Fruit fly (Drosophila melanogaster) whole organism, embryonic: ENCODE measurements around the gene CG14221.

Source experiments
- Aef1 ChIP-seq: fragments of 200-800 bp; sonication (Bioruptor generic); IDR thresholded peaks from 3 replicates; pipeline ENCODE4 v1.3.6; 2022; ENCODE audit warnings: missing biosample characterization, missing genetic modification characterization
- Atf-2 ChIP-seq: fragments of 200-800 bp; sonication (Bioruptor generic); optimal IDR thresholded peaks from 2 replicates; lab custom pipeline; 2016; ENCODE audit warnings: missing biosample characterization, missing genetic modification characterization
- B-H2 ChIP-seq: fragments of 200-800 bp; sonication (Bioruptor generic); optimal IDR thresholded peaks from 2 replicates; lab custom pipeline; 2018; ENCODE audit warnings: missing biosample characterization, mild to moderate bottlenecking, missing genetic modification characterization
- CG10267 ChIP-seq: fragments of 200-800 bp; sonication (Bioruptor generic); optimal IDR thresholded peaks from 2 replicates; lab custom pipeline; 2018; ENCODE audit warnings: missing biosample characterization, mild to moderate bottlenecking, missing genetic modification characterization, moderate library complexity
- CG12104 ChIP-seq: fragments of 200-800 bp; sonication (Bioruptor generic); optimal IDR thresholded peaks from 3 replicates; lab custom pipeline; 2016; ENCODE audit warnings: missing biosample characterization, missing genetic modification characterization
- CG13123 ChIP-seq: fragments of 200-800 bp; sonication (Bioruptor generic); optimal IDR thresholded peaks from 2 replicates; lab custom pipeline; 2016; ENCODE audit warnings: missing biosample characterization, missing genetic modification characterization
- CG13894 ChIP-seq: fragments of 200-800 bp; sonication (Bioruptor generic); optimal IDR thresholded peaks from 3 replicates; lab custom pipeline; 2018; ENCODE audit warnings: missing biosample characterization, mild to moderate bottlenecking, missing genetic modification characterization, moderate library complexity
- CG14441 ChIP-seq: fragments of 200-800 bp; sonication (Bioruptor generic); IDR thresholded peaks from 2 replicates; pipeline ENCODE4 v1.3.6; 2022; ENCODE audit warnings: missing biosample characterization, missing genetic modification characterization
- CG15269 ChIP-seq: fragments of 200-800 bp; sonication (Bioruptor generic); optimal IDR thresholded peaks from 2 replicates; lab custom pipeline; 2018; ENCODE audit warnings: missing biosample characterization, mild to moderate bottlenecking, missing genetic modification characterization, moderate library complexity
- CG15479 ChIP-seq: fragments of 200-800 bp; sonication (Bioruptor generic); optimal IDR thresholded peaks from 3 replicates; lab custom pipeline; 2019; ENCODE audit warnings: missing biosample characterization, mild to moderate bottlenecking, missing genetic modification characterization, moderate library complexity
- CG1602 ChIP-seq: fragments of 200-800 bp; sonication (Bioruptor generic); optimal IDR thresholded peaks from 3 replicates; lab custom pipeline; 2016; ENCODE audit warnings: missing biosample characterization, missing genetic modification characterization
- CG16815 ChIP-seq: fragments of 200-800 bp; sonication (Bioruptor generic); optimal IDR thresholded peaks from 3 replicates; lab custom pipeline; 2017; ENCODE audit warnings: missing biosample characterization, mild to moderate bottlenecking, missing genetic modification characterization
- CG17361 ChIP-seq: fragments of 200-800 bp; sonication (Bioruptor generic); IDR thresholded peaks from 3 replicates; pipeline ENCODE4 v1.3.6; 2022; ENCODE audit warnings: missing biosample characterization, missing genetic modification characterization
- CG18764 ChIP-seq: fragments of 200-800 bp; sonication (Bioruptor generic); optimal IDR thresholded peaks from 3 replicates; lab custom pipeline; 2016; ENCODE audit warnings: missing biosample characterization, missing genetic modification characterization
- CG2889 ChIP-seq: fragments of 200-800 bp; sonication (Bioruptor generic); IDR thresholded peaks from 3 replicates; pipeline ENCODE4 v1.3.6; 2022; ENCODE audit warnings: missing biosample characterization, missing genetic modification characterization
- CG4707 ChIP-seq: fragments of 200-800 bp; sonication (Bioruptor generic); optimal IDR thresholded peaks from 2 replicates; lab custom pipeline; 2018; ENCODE audit warnings: missing biosample characterization, mild to moderate bottlenecking, missing genetic modification characterization, moderate library complexity
- CG5953 ChIP-seq: fragments of 200-800 bp; sonication (Bioruptor generic); IDR thresholded peaks from 2 replicates; pipeline ENCODE4 v1.3.6; 2022; ENCODE audit warnings: missing biosample characterization, missing genetic modification characterization
- CG6689 ChIP-seq: fragments of 200-800 bp; sonication (Bioruptor generic); IDR thresholded peaks from 2 replicates; pipeline ENCODE4 v1.3.6; 2022; ENCODE audit warnings: missing biosample characterization, missing genetic modification characterization
- CG6765 ChIP-seq: fragments of 200-800 bp; sonication (Bioruptor generic); optimal IDR thresholded peaks from 3 replicates; lab custom pipeline; 2017; ENCODE audit warnings: missing biosample characterization, mild to moderate bottlenecking, missing genetic modification characterization
- CG6813 ChIP-seq: fragments of 200-800 bp; sonication (Bioruptor generic); optimal IDR thresholded peaks from 2 replicates; lab custom pipeline; 2017; ENCODE audit warnings: missing biosample characterization, missing genetic modification characterization, mild to moderate bottlenecking, moderate library complexity, missing genetic modification reagents
- CG8388 ChIP-seq: fragments of 200-800 bp; sonication (Bioruptor generic); optimal IDR thresholded peaks from 2 replicates; lab custom pipeline; 2019; ENCODE audit warnings: missing biosample characterization, mild to moderate bottlenecking, missing genetic modification characterization, moderate library complexity
- CG8765 ChIP-seq: fragments of 200-800 bp; sonication (Bioruptor generic); IDR thresholded peaks from 2 replicates; pipeline ENCODE4 v1.3.6; 2022; ENCODE audit warnings: missing biosample characterization, missing genetic modification characterization
- CrebB ChIP-seq: fragments of 200-800 bp; sonication (Bioruptor generic); optimal IDR thresholded peaks from 3 replicates; lab custom pipeline; 2018; ENCODE audit warnings: missing biosample characterization, mild to moderate bottlenecking, missing genetic modification characterization
- D ChIP-seq, 2 experiments: fragments of 200-800 bp in 1 of 2; fragments of >200 bp in 1 of 2; sonication (Bioruptor generic) in 1 of 2; optimal IDR thresholded peaks; 2 replicates in 1 of 2; 3 replicates in 1 of 2; lab custom pipeline; 2017; ENCODE audit warnings: mild to moderate bottlenecking in 1 of 2, missing biosample characterization in 1 of 2, missing genetic modification characterization in 1 of 2, missing genetic modification reagents in 1 of 2
- Doc3 ChIP-seq: fragments of 200-800 bp; sonication (Bioruptor generic); IDR thresholded peaks from 3 replicates; pipeline ENCODE4 v1.3.6; 2022; ENCODE audit warnings: missing biosample characterization, missing genetic modification characterization; ENCODE audit not compliant: partially characterized antibody
- E2f2 ChIP-seq: fragments of 200-800 bp; sonication (Bioruptor generic); IDR thresholded peaks from 2 replicates; pipeline ENCODE4 v1.3.6; 2022; ENCODE audit warnings: missing biosample characterization, missing genetic modification characterization
- Fer2 ChIP-seq: fragments of 200-800 bp; sonication (Bioruptor generic); optimal IDR thresholded peaks from 2 replicates; lab custom pipeline; 2018; ENCODE audit warnings: missing biosample characterization, mild to moderate bottlenecking, missing genetic modification characterization, moderate library complexity
- GATAe ChIP-seq: fragments of 200-800 bp; sonication (Bioruptor generic); conservative IDR thresholded peaks from 2 replicates; pipeline ENCODE4 v1.3.6; 2022; ENCODE audit warnings: missing biosample characterization, missing genetic modification characterization
- MBD-R2 ChIP-seq: fragments of 200-800 bp; sonication (Bioruptor generic); IDR thresholded peaks from 2 replicates; pipeline ENCODE4 v1.3.6; 2022; ENCODE audit warnings: missing biosample characterization, missing genetic modification characterization
- Mes4 ChIP-seq: fragments of 200-800 bp; sonication (Bioruptor generic); optimal IDR thresholded peaks from 2 replicates; lab custom pipeline; 2016; ENCODE audit warnings: missing biosample characterization, missing genetic modification characterization
- Oaz ChIP-seq: fragments of 200-800 bp; sonication (Bioruptor generic); IDR thresholded peaks from 2 replicates; pipeline ENCODE4 v1.3.6; 2022; ENCODE audit warnings: missing biosample characterization, missing genetic modification characterization
- Ravus ChIP-seq: fragments of 200-800 bp; sonication (Bioruptor generic); IDR thresholded peaks from 2 replicates; pipeline ENCODE4 v1.3.6; 2022; ENCODE audit warnings: missing biosample characterization, missing genetic modification characterization
- Tbp ChIP-seq: fragments of >200 bp; optimal IDR thresholded peaks from 2 replicates; lab custom pipeline; 2018; ENCODE audit warnings: missing biosample characterization, missing genetic modification characterization
- Vsx1 ChIP-seq: fragments of 200-800 bp; sonication (Bioruptor generic); optimal IDR thresholded peaks from 2 replicates; lab custom pipeline; 2017; ENCODE audit warnings: missing biosample characterization, mild to moderate bottlenecking, missing genetic modification characterization, missing genetic modification reagents
- bigmax ChIP-seq: fragments of 200-800 bp; sonication (Bioruptor generic); optimal IDR thresholded peaks from 2 replicates; lab custom pipeline; 2018; ENCODE audit warnings: missing biosample characterization, mild to moderate bottlenecking, missing genetic modification characterization
- chn ChIP-seq: fragments of 200-800 bp; sonication (Bioruptor generic); optimal IDR thresholded peaks from 2 replicates; lab custom pipeline; 2016; ENCODE audit warnings: missing biosample characterization, missing genetic modification characterization
- gsb-n ChIP-seq: fragments of 200-800 bp; sonication (Bioruptor generic); optimal IDR thresholded peaks from 3 replicates; lab custom pipeline; 2018; ENCODE audit warnings: missing biosample characterization, mild to moderate bottlenecking, missing genetic modification characterization
- ham ChIP-seq: fragments of 200-800 bp; sonication (Bioruptor generic); IDR thresholded peaks from 2 replicates; pipeline ENCODE4 v1.3.6; 2022; ENCODE audit warnings: missing biosample characterization, missing genetic modification characterization
- klu ChIP-seq: fragments of 200-800 bp; sonication (Bioruptor generic); IDR thresholded peaks from 2 replicates; pipeline ENCODE4 v1.3.6; 2022; ENCODE audit warnings: missing biosample characterization, missing genetic modification characterization
- lab ChIP-seq: fragments of 200-800 bp; sonication (Bioruptor generic); optimal IDR thresholded peaks from 3 replicates; lab custom pipeline; 2017; ENCODE audit warnings: missing biosample characterization, missing genetic modification characterization, mild to moderate bottlenecking, moderate library complexity, missing genetic modification reagents
- luna ChIP-seq: fragments of 200-800 bp; sonication (Bioruptor generic); optimal IDR thresholded peaks from 2 replicates; lab custom pipeline; 2016; ENCODE audit warnings: missing biosample characterization, missing genetic modification characterization
- mld ChIP-seq: fragments of 200-800 bp; sonication (Bioruptor generic); IDR thresholded peaks from 3 replicates; pipeline ENCODE4 v1.3.6; 2022; ENCODE audit warnings: missing biosample characterization, missing genetic modification characterization; ENCODE audit not compliant: partially characterized antibody
- phol ChIP-seq: fragments of 200-800 bp; sonication (Bioruptor generic); optimal IDR thresholded peaks from 3 replicates; lab custom pipeline; 2018; ENCODE audit warnings: missing biosample characterization, mild to moderate bottlenecking, missing genetic modification characterization, moderate library complexity
- pnt ChIP-seq: fragments of 200-800 bp; sonication (Bioruptor generic); optimal IDR thresholded peaks from 3 replicates; lab custom pipeline; 2016; ENCODE audit warnings: missing biosample characterization, missing genetic modification characterization
- pros ChIP-seq: fragments of 200-800 bp; sonication (Bioruptor generic); optimal IDR thresholded peaks from 3 replicates; lab custom pipeline; 2019; ENCODE audit warnings: missing biosample characterization, mild to moderate bottlenecking, missing genetic modification characterization, moderate library complexity
- pum ChIP-seq: fragments of 200-800 bp; sonication (Bioruptor generic); optimal IDR thresholded peaks from 2 replicates; lab custom pipeline; 2016; ENCODE audit warnings: missing biosample characterization, missing genetic modification characterization
- ranshi ChIP-seq: fragments of 200-800 bp; sonication (Bioruptor generic); IDR thresholded peaks from 2 replicates; pipeline ENCODE4 v1.3.6; 2022; ENCODE audit warnings: missing biosample characterization, missing genetic modification characterization
- sima ChIP-seq: fragments of 200-800 bp; sonication (Bioruptor generic); optimal IDR thresholded peaks from 2 replicates; lab custom pipeline; 2016; ENCODE audit warnings: missing biosample characterization, missing genetic modification characterization
- trh ChIP-seq: fragments of 200-800 bp; sonication (Bioruptor generic); optimal IDR thresholded peaks from 2 replicates; lab custom pipeline; 2016; ENCODE audit warnings: missing biosample characterization, missing genetic modification characterization

CG14221 gene

DNA sequence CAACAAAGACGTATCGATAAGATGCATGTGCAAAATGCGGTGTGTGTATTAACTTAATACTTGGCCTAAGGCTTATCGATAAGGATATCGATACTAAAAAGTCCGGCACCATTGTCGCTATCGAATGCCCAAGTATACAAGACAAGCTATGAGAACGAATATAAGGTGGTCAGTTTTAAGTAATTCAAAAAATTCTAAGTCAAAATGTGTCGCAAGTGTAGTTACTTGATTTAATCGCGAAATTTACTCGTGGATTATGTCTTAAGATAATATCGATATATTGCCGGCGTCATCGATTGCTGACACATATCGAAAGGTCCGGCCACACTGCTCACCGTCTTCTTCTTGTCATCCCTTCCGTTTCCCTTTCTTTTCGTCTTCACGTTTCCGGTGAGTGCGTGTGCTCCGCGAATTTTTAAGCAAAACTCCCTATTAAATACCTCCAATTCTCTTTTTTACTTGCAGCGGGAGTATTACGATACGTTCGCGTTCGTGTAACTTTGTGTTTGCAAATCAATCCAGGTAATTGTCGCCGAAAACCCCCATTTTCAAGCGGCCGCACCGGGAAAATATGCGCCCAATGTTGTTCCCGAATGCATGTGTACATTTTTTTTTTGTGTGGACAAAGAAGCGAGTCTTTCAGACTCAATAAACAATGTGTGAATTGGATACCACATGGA lies 23.2 kb downstream of the CG14221 start, which contains the start of gene RpS10b (continued):
- TF ChIP-seq ranshi (GFP tag; lab: Robert Waterston, UW) (peak; percentile 75), CG18764 (GFP tag; lab: Kevin White, UChicago) (peak; percentile 83), CG6765 (GFP tag; lab: Kevin White, UChicago) (peak; percentile 97), ham (peak; percentile 71; the same call in 1 of the 2 replicates), gsb-n (tag; lab: Kevin White, UChicago) (peak; percentile 77), Doc3 (GFP tag; lab: Robert Waterston, UW) (peak; percentile 89), CG13123 (GFP tag; lab: Kevin White, UChicago) (peak; percentile 54), CG6813 (GFP tag; lab: Kevin White, UChicago) (peak; percentile 96), CG13894 (tag; lab: Kevin White, UChicago) (peak; percentile 77), pum (GFP tag; lab: Kevin White, UChicago) (peak; percentile 53), CG15269 (tag; lab: Kevin White, UChicago) (peak; percentile 78), D (optimal IDR thresholded peaks at IDR 0.05; lab: Kevin White, UChicago) (peak; percentile 56), D (GFP tag; optimal IDR thresholded peaks at IDR 0.05; lab: Kevin White, UChicago) (peak; percentile 90), pnt (GFP tag; lab: Kevin White, UChicago) (no peak), Oaz (GFP tag; lab: Robert Waterston, UW) (peak; percentile 57), CG17361 (peak; percentile 93), luna (peak; percentile 47), Aef1 (GFP tag; lab: Robert Waterston, UW) (no peak), pros (GFP tag; lab: Kevin White, UChicago) (peak; percentile 54), CG8765 (GFP tag; lab: Robert Waterston, UW) (peak; percentile 29; the same call in 1 of the 2 replicates), Tbp (peak; percentile 39), klu (GFP tag; lab: Robert Waterston, UW) (peak; percentile 17; the same call in 1 of the 2 replicates), Vsx1 (GFP tag; lab: Kevin White, UChicago) (peak; percentile 93), Mes4 (GFP tag; lab: Kevin White, UChicago) (peak; percentile 98), CG2889 (GFP tag; lab: Robert Waterston, UW) (peak; percentile 51; the same call in 1 of the 3 replicates), lab (GFP tag; lab: Kevin White, UChicago) (peak; percentile 96), CG16815 (GFP tag; lab: Kevin White, UChicago) (peak; percentile 64), E2f2 (GFP tag; lab: Robert Waterston, UW) (peak; percentile 68), CrebB (tag; lab: Kevin White, UChicago) (peak; percentile 94), CG15479 (GFP tag; lab: Kevin White, UChicago) (peak; percentile 53), Ravus (no peak), phol (tag; lab: Kevin White, UChicago) (peak; percentile 88), CG1602 (GFP tag; lab: Kevin White, UChicago) (peak; percentile 40), GATAe (GFP tag; lab: Robert Waterston, UW) (no peak), CG12104 (GFP tag; lab: Kevin White, UChicago) (peak; percentile 94), Atf-2 (GFP tag; lab: Kevin White, UChicago) (peak; percentile 84), Fer2 (tag; lab: Kevin White, UChicago) (peak; percentile 81), MBD-R2 (GFP tag; lab: Robert Waterston, UW) (peak; percentile 42; the same call in 1 of the 2 replicates), chn (GFP tag; lab: Kevin White, UChicago) (peak; percentile 23), bigmax (GFP tag; lab: Kevin White, UChicago) (peak; percentile 83), CG4707 (peak; percentile 90), CG5953 (peak; percentile 74), CG8388 (peak; percentile 74), CG10267 (tag; lab: Kevin White, UChicago) (peak; percentile 84), B-H2 (GFP tag; lab: Kevin White, UChicago) (peak; percentile 88), CG6689 (GFP tag; lab: Robert Waterston, UW) (peak; percentile 70), mld (GFP tag; lab: Robert Waterston, UW) (peak; percentile 74; the same call in 2 of the 3 replicates), CG14441 (GFP tag; lab: Robert Waterston, UW) (peak; percentile 56; the same call in 1 of the 2 replicates), trh (GFP tag; lab: Kevin White, UChicago) (peak; percentile 81), sima (GFP tag; lab: Kevin White, UChicago) (peak; percentile 84)
